Worm (Caenorhabditis elegans) whole organism, young adult: ENCODE measurements around the gene flp-11.
A peak's percentile ranks its signal among the peaks of the same experiment; 100 is the strongest.

Source experiments
- B0336.3 ChIP-seq: fragments of 200-800 bp; sonication (Bioruptor generic); IDR thresholded peaks from 2 replicates; pipeline ENCODE4 v1.3.6; 2022; ENCODE audit warnings: missing genetic modification characterization, missing compliant biosample characterization
- D2030.7 ChIP-seq: fragments of 200-800 bp; sonication (Bioruptor generic); IDR thresholded peaks from 2 replicates; pipeline ENCODE4 v1.3.6; 2022; ENCODE audit warnings: missing genetic modification reagents, missing genetic modification characterization, missing compliant biosample characterization
- T07F8.4 ChIP-seq: sonication (generic microtip); optimal IDR thresholded peaks from 2 replicates; lab custom pipeline; 2016; ENCODE audit warnings: mild to moderate bottlenecking, missing genetic modification characterization, moderate library complexity, missing compliant biosample characterization
- Y53F4B.3 ChIP-seq: fragments of 200-800 bp; sonication (Bioruptor generic); IDR thresholded peaks from 2 replicates; pipeline ENCODE4 v1.3.6; 2022; ENCODE audit warnings: missing genetic modification reagents, missing genetic modification characterization, missing compliant biosample characterization
- Y79H2A.3 ChIP-seq: fragments of 200-800 bp; sonication (Bioruptor generic); conservative IDR thresholded peaks from 2 replicates; pipeline ENCODE4 v1.3.6; 2022; ENCODE audit warnings: missing genetic modification reagents, missing genetic modification characterization, missing compliant biosample characterization
- ZK185.1 ChIP-seq: sonication (generic microtip); optimal IDR thresholded peaks from 2 replicates; lab custom pipeline; 2016; ENCODE audit warnings: mild to moderate bottlenecking, missing genetic modification characterization, missing compliant biosample characterization; ENCODE audit not compliant: poor library complexity, severe bottlenecking
- akir-1 ChIP-seq: fragments of 200-800 bp; sonication (Bioruptor generic); optimal IDR thresholded peaks from 2 replicates; lab custom pipeline; 2018; ENCODE audit warnings: mild to moderate bottlenecking, missing genetic modification characterization, moderate library complexity, missing compliant biosample characterization
- aptf-2 ChIP-seq: fragments of 200-800 bp; sonication (Bioruptor generic); conservative IDR thresholded peaks from 2 replicates; pipeline ENCODE4 v1.3.6; 2022; ENCODE audit warnings: missing genetic modification reagents, missing genetic modification characterization, missing compliant biosample characterization
- atf-7 ChIP-seq: sonication (generic microtip); optimal IDR thresholded peaks from 2 replicates; lab custom pipeline; 2017; ENCODE audit warnings: mild to moderate bottlenecking, missing genetic modification characterization, missing compliant biosample characterization
- bed-1 ChIP-seq: fragments of 200-800 bp; sonication (Bioruptor generic); IDR thresholded peaks from 2 replicates; pipeline ENCODE4 v1.3.6; 2022; ENCODE audit warnings: missing genetic modification reagents, missing genetic modification characterization, missing compliant biosample characterization
- ccch-3 ChIP-seq: fragments of 200-800 bp; sonication (Bioruptor generic); optimal IDR thresholded peaks from 2 replicates; lab custom pipeline; 2018; ENCODE audit warnings: mild to moderate bottlenecking, missing genetic modification characterization, missing compliant biosample characterization
- cebp-2 ChIP-seq: fragments of 200-800 bp; sonication (Bioruptor generic); IDR thresholded peaks from 2 replicates; pipeline ENCODE4 v1.3.6; 2022; ENCODE audit warnings: missing genetic modification characterization, missing compliant biosample characterization
- ceh-100 ChIP-seq: fragments of 200-800 bp; sonication (Bioruptor generic); IDR thresholded peaks from 2 replicates; pipeline ENCODE4 v1.3.6; 2022; ENCODE audit warnings: missing genetic modification reagents, missing genetic modification characterization, missing compliant biosample characterization
- ceh-40 ChIP-seq: fragments of 200-800 bp; sonication (Bioruptor generic); IDR thresholded peaks from 2 replicates; pipeline ENCODE4 v1.3.6; 2022; ENCODE audit warnings: missing genetic modification characterization, missing compliant biosample characterization
- ceh-58 ChIP-seq: fragments of 200-800 bp; sonication (Bioruptor generic); IDR thresholded peaks from 2 replicates; pipeline ENCODE4 v1.3.6; 2022; ENCODE audit warnings: missing genetic modification characterization, missing compliant biosample characterization
- ceh-91 ChIP-seq: fragments of 200-800 bp; sonication (Bioruptor generic); IDR thresholded peaks from 2 replicates; pipeline ENCODE4 v1.3.6; 2022; ENCODE audit warnings: missing genetic modification reagents, missing genetic modification characterization, missing compliant biosample characterization
- dox-1 ChIP-seq: fragments of 200-800 bp; sonication (Bioruptor generic); IDR thresholded peaks from 2 replicates; pipeline ENCODE4 v1.3.6; 2022; ENCODE audit warnings: missing genetic modification reagents, missing genetic modification characterization, missing compliant biosample characterization
- efl-1 ChIP-seq: fragments of 150-350 bp; optimal IDR thresholded peaks from 2 replicates; lab custom pipeline; 2014; ENCODE audit warnings: missing biosample characterization, missing genetic modification reagents, missing genetic modification characterization
- egl-18 ChIP-seq: fragments of 200-800 bp; sonication (Bioruptor generic); IDR thresholded peaks from 2 replicates; pipeline ENCODE4 v1.3.6; 2022; ENCODE audit warnings: missing genetic modification reagents, missing genetic modification characterization, missing compliant biosample characterization
- egl-44 ChIP-seq: fragments of 200-800 bp; sonication (Bioruptor generic); IDR thresholded peaks from 2 replicates; pipeline ENCODE4 v1.3.6; 2022; ENCODE audit warnings: missing genetic modification reagents, missing genetic modification characterization, missing compliant biosample characterization
- ekl-4 ChIP-seq: fragments of 200-800 bp; sonication (Bioruptor generic); IDR thresholded peaks from 2 replicates; pipeline ENCODE4 v1.3.6; 2022; ENCODE audit warnings: missing genetic modification reagents, missing genetic modification characterization, missing compliant biosample characterization
- fkh-3 ChIP-seq: sonication (generic microtip); optimal IDR thresholded peaks from 2 replicates; lab custom pipeline; 2016; ENCODE audit warnings: mild to moderate bottlenecking, missing genetic modification characterization, missing compliant biosample characterization
- him-1 ChIP-seq: sonication (generic microtip); optimal IDR thresholded peaks from 2 replicates; lab custom pipeline; 2016; ENCODE audit warnings: missing genotype, missing genetic modification reagents, missing genetic modification characterization, missing compliant biosample characterization
- hlh-26 ChIP-seq: fragments of 200-800 bp; sonication (Bioruptor generic); conservative IDR thresholded peaks from 2 replicates; pipeline ENCODE4 v1.3.6; 2022; ENCODE audit warnings: missing genetic modification reagents, missing genetic modification characterization, missing compliant biosample characterization
- hrde-1 ChIP-seq: sonication (generic microtip); optimal IDR thresholded peaks from 2 replicates; lab custom pipeline; 2016; ENCODE audit warnings: missing genetic modification characterization, mild to moderate bottlenecking, missing compliant biosample characterization, moderate library complexity, missing genotype, missing genetic modification reagents, borderline replicate concordance
- hsf-1 ChIP-seq: fragments of 200-800 bp; sonication (Bioruptor generic); IDR thresholded peaks from 2 replicates; pipeline ENCODE4 v1.3.6; 2022; ENCODE audit warnings: missing genetic modification reagents, missing genetic modification characterization, missing compliant biosample characterization
- let-526 ChIP-seq: fragments of 200-800 bp; sonication (Bioruptor generic); IDR thresholded peaks from 2 replicates; pipeline ENCODE4 v1.3.6; 2022; ENCODE audit warnings: missing genetic modification reagents, missing genetic modification characterization, missing compliant biosample characterization
- let-607 ChIP-seq, 2 experiments: fragments of 200-800 bp in 1 of 2; sonication (Bioruptor generic) in 1 of 2; sonication (generic microtip) in 1 of 2; optimal IDR thresholded peaks; 2 replicates each; lab custom pipeline; 2016 to 2018; ENCODE audit warnings: mild to moderate bottlenecking in 2 of 2, missing compliant biosample characterization in 2 of 2, missing genetic modification characterization in 2 of 2, moderate library complexity in 2 of 2, missing genotype in 1 of 2
- lin-54 ChIP-seq: fragments of 200-800 bp; sonication (Bioruptor generic); optimal IDR thresholded peaks from 2 replicates; lab custom pipeline; 2018; ENCODE audit warnings: mild to moderate bottlenecking, missing genetic modification characterization, missing compliant biosample characterization
- lsy-27 ChIP-seq: sonication (generic microtip); optimal IDR thresholded peaks from 2 replicates; lab custom pipeline; 2017; ENCODE audit warnings: missing genetic modification characterization, mild to moderate bottlenecking, missing compliant biosample characterization, antibody characterized with exemption, missing genotype, borderline replicate concordance; ENCODE audit not compliant: insufficient read depth
- madf-10 ChIP-seq: sonication (generic microtip); optimal IDR thresholded peaks from 2 replicates; lab custom pipeline; 2016; ENCODE audit warnings: mild to moderate bottlenecking, missing genetic modification characterization, missing compliant biosample characterization
- mcd-1 ChIP-seq: fragments of 200-800 bp; sonication (Bioruptor generic); IDR thresholded peaks from 2 replicates; pipeline ENCODE4 v1.3.6; 2022; ENCODE audit warnings: missing genetic modification reagents, missing genetic modification characterization, missing compliant biosample characterization
- nhr-27 ChIP-seq: fragments of 200-800 bp; sonication (Bioruptor generic); optimal IDR thresholded peaks from 2 replicates; lab custom pipeline; 2018; ENCODE audit warnings: mild to moderate bottlenecking, missing genetic modification characterization, moderate library complexity, missing compliant biosample characterization
- nhr-80 ChIP-seq: sonication (generic microtip); optimal IDR thresholded peaks from 2 replicates; lab custom pipeline; 2016; ENCODE audit warnings: missing genetic modification characterization, missing compliant biosample characterization
- pha-4 ChIP-seq: fragments of 150-350 bp; sonication (generic microtip); optimal IDR thresholded peaks from 2 replicates; lab custom pipeline; 2014; ENCODE audit warnings: missing biosample characterization, missing genetic modification reagents, missing genetic modification characterization
- sea-2 ChIP-seq: fragments of 200-800 bp; sonication (Bioruptor generic); IDR thresholded peaks from 2 replicates; pipeline ENCODE4 v1.3.6; 2022; ENCODE audit warnings: missing genetic modification characterization, missing compliant biosample characterization
- snpc-1.3 ChIP-seq: sonication (generic microtip); optimal IDR thresholded peaks from 2 replicates; lab custom pipeline; 2017; ENCODE audit warnings: missing genetic modification characterization, mild to moderate bottlenecking, missing compliant biosample characterization, antibody characterized with exemption, moderate library complexity, missing genotype, missing genetic modification reagents; ENCODE audit not compliant: insufficient read depth
- unc-62 ChIP-seq: fragments of 150-350 bp; optimal IDR thresholded peaks from 2 replicates; lab custom pipeline; 2014; ENCODE audit warnings: missing biosample characterization, missing genetic modification reagents, missing genetic modification characterization
- xnd-1 ChIP-seq: sonication (generic microtip); optimal IDR thresholded peaks from 2 replicates; lab custom pipeline; 2016; ENCODE audit warnings: missing genotype, missing genetic modification reagents, missing genetic modification characterization, missing compliant biosample characterization
- zfh-2 ChIP-seq: fragments of 200-800 bp; sonication (Bioruptor generic); conservative IDR thresholded peaks from 2 replicates; pipeline ENCODE4 v1.3.6; 2022; ENCODE audit warnings: missing genetic modification reagents, missing genetic modification characterization, missing compliant biosample characterization
- ztf-26 ChIP-seq: sonication (generic microtip); optimal IDR thresholded peaks from 2 replicates; lab custom pipeline; 2017; ENCODE audit warnings: missing genetic modification characterization, missing compliant biosample characterization
- ztf-28 ChIP-seq: fragments of 200-800 bp; sonication (Bioruptor generic); IDR thresholded peaks from 2 replicates; pipeline ENCODE4 v1.3.6; 2022; ENCODE audit warnings: missing genetic modification reagents, missing genetic modification characterization, missing compliant biosample characterization
- ztf-6 ChIP-seq: fragments of 200-800 bp; sonication (Bioruptor generic); IDR thresholded peaks from 2 replicates; pipeline ENCODE4 v1.3.6; 2022; ENCODE audit warnings: missing genetic modification reagents, missing genetic modification characterization, missing compliant biosample characterization

The flp-11 gene

DNA sequence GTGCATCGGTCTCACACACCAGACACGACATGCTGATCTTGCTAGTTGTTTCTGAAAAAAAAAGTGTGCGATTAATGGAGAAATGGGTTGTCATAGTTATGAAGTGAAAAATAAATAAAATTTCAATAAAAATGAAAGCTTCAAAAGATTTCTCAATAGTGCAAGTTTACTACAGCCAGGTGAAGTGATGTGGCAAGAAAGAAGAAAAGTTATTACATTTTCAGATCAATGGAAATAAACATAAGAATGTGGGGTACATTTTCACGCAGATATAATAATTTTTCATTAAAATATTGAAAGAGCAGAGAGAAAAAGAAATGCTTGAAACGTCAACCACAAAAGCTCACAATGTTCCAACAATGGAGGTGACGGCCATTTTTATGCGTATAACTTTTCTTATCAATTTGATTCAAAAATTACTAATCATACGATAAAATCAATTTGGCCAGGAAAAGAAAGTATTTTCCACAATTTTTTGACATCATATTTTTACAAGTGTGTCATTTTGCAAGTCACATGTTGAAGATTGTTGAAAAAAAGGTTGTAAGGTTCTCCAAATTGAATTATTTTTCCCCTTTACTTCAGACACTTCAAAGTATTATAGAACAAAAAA, 17.6 kb downstream of the flp-11 start, which contains the start of gene nhr-45:
nhr-45 (minus strand) TSS at position 51 of the 613 bp plus-strand sequence.
- peak; percentile 55 for TF ChIP-seq nhr-80 (tag; lab: Kevin White, UChicago)
- no peak for TF ChIP-seq snpc-1.3

DNA sequence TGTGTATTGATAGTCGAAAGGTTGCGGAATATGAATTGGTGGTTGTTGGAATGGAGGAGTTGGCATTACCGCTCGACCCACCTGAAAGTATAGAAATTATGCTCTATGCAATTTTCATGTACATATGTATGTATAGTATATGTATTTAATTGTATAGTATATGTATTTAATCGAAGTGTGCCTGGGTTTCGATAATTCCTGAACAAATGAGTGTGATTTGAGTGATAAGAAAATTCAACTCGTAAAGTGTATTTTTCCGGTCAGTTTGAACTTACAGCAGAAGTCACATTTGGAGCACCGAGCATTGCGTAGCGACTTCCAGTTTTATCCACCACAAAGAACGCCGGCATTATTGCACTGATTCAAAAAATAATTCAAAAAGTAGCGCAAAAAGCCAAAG, 19.2 kb downstream of the flp-11 start:
- no peak for TF ChIP-seq ZK185.1
- no peak for TF ChIP-seq ceh-58 (GFP tag; lab: Robert Waterston, UW)
- TF ChIP-seq nhr-80 (tag; lab: Kevin White, UChicago) = peak; percentile 57
- 0 out of 2 replicates have a peak, but pooled peaks have one; percentile 24 for TF ChIP-seq dox-1 (GFP tag; lab: Robert Waterston, UW)

DNA sequence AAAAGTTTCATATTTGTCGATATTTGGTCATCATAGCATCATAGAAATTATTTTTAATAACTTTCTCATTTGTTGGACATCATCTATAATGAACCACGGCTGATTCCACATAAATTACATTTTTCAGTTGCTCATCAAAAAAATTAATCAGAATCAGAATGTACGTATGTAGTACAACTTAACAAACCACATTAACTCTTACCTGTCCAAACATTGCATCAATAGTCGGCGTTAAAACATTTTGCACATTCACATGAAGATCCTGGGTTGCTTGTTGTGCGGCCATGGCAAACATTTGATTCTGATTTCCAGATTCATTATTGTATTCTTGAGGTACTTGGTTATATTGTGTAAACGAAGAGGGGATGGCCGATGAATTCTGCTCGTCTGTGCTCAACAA, 19.6 kb downstream of the flp-11 start:
- TF ChIP-seq xnd-1 (tag; lab: Kevin White, UChicago) (no peak), T07F8.4 (no peak), ceh-100 (GFP tag; lab: Robert Waterston, UW) (no peak), cebp-2 (GFP tag; lab: Robert Waterston, UW) (no peak), ztf-26 (tag; lab: Kevin White, UChicago) (no peak), Y79H2A.3 (GFP tag; lab: Robert Waterston, UW) (no peak), atf-7 (tag; lab: Kevin White, UChicago) (no peak), efl-1 (GFP tag; lab: Kevin White, UChicago) (no peak), let-607 (tag; optimal IDR thresholded peaks at IDR 0.05; lab: Kevin White, UChicago) (no peak), hsf-1 (GFP tag; lab: Robert Waterston, UW) (no peak)

ce11 chrX:4657577-4657976, 20.4 kb downstream of the flp-11 start:
- TF ChIP-seq mcd-1 (no peak), bed-1 (GFP tag; lab: Robert Waterston, UW) (no peak), lin-54 (GFP tag; lab: Kevin White, UChicago) (no peak), hsf-1 (GFP tag; lab: Robert Waterston, UW) (no peak), Y53F4B.3 (GFP tag; lab: Robert Waterston, UW) (no peak), lsy-27 (tag; lab: Kevin White, UChicago) (no peak), akir-1 (no peak), ccch-3 (GFP tag; lab: Kevin White, UChicago) (no peak), hrde-1 (tag; lab: Kevin White, UChicago) (no peak), ztf-26 (tag; lab: Kevin White, UChicago) (no peak), let-526 (no peak), ceh-40 (GFP tag; lab: Robert Waterston, UW) (no peak), hlh-26 (GFP tag; lab: Robert Waterston, UW) (no peak), ceh-91 (GFP tag; lab: Robert Waterston, UW) (no peak), aptf-2 (GFP tag; lab: Robert Waterston, UW) (no peak), zfh-2 (no peak)

- TF ChIP-seq ztf-6 (GFP tag; lab: Robert Waterston, UW) = no peak
- TF ChIP-seq pha-4 (tag; lab: Kevin White, UChicago) = no peak
- TF ChIP-seq nhr-80 (tag; lab: Kevin White, UChicago) = no peak
- TF ChIP-seq fkh-3 (tag; lab: Kevin White, UChicago) = no peak
- TF ChIP-seq B0336.3 (GFP tag; lab: Robert Waterston, UW) = no peak
- no peak for TF ChIP-seq ztf-28 (GFP tag; lab: Robert Waterston, UW)
- no peak for TF ChIP-seq madf-10
- TF ChIP-seq sea-2 (GFP tag; lab: Robert Waterston, UW) = no peak
- no peak for TF ChIP-seq D2030.7 (GFP tag; lab: Robert Waterston, UW)
- TF ChIP-seq egl-44 (GFP tag; lab: Robert Waterston, UW) = no peak
- TF ChIP-seq him-1 (tag; lab: Kevin White, UChicago) = no peak
- no peak for TF ChIP-seq nhr-27 (tag; lab: Kevin White, UChicago)
- TF ChIP-seq ekl-4 (GFP tag; lab: Robert Waterston, UW) = no peak
- no peak for TF ChIP-seq unc-62 (GFP tag; lab: Kevin White, UChicago)
- no peak for TF ChIP-seq egl-18 (GFP tag; lab: Robert Waterston, UW)
These were observed 23.9 kb downstream of the flp-11 start, which contains the start of gene ceh-1 for ce11 chrX:4654057-4654456. Gene ceh-1, minus strand, starts transcription at chrX:4654157.
